Worm (Caenorhabditis elegans) whole organism, mixed stage, embryonic: ENCODE data around the gene F07C4.6.

Source experiments
- M03D4.4 ChIP-seq: sonication (generic microtip); optimal IDR thresholded peaks from 2 replicates; lab custom pipeline; 2017; ENCODE audit warnings: mild to moderate bottlenecking, missing genetic modification characterization, missing compliant biosample characterization
- bed-3 ChIP-seq: fragments of 200-800 bp; sonication (Bioruptor generic); optimal IDR thresholded peaks from 3 replicates; lab custom pipeline; 2018; ENCODE audit warnings: mild to moderate bottlenecking, missing genetic modification characterization, moderate library complexity, missing compliant biosample characterization
- blmp-1 ChIP-seq: fragments of 150-350 bp; optimal IDR thresholded peaks from 2 replicates; lab custom pipeline; 2014; ENCODE audit warnings: missing biosample characterization, missing genetic modification characterization
- ceh-39 ChIP-seq: fragments of 150-350 bp; optimal IDR thresholded peaks from 2 replicates; lab custom pipeline; 2014; ENCODE audit warnings: missing biosample characterization, missing genetic modification characterization
- ceh-43 ChIP-seq: fragments of 200-800 bp; sonication (Bioruptor generic); optimal IDR thresholded peaks from 2 replicates; lab custom pipeline; 2018; ENCODE audit warnings: mild to moderate bottlenecking, missing genetic modification characterization, moderate library complexity, missing compliant biosample characterization
- ceh-83 ChIP-seq: fragments of 200-800 bp; sonication (Bioruptor generic); optimal IDR thresholded peaks from 2 replicates; lab custom pipeline; 2018; ENCODE audit warnings: mild to moderate bottlenecking, missing genetic modification characterization, missing compliant biosample characterization
- ces-1 ChIP-seq: fragments of 150-350 bp; optimal IDR thresholded peaks from 2 replicates; lab custom pipeline; 2014; ENCODE audit warnings: missing biosample characterization, missing genetic modification reagents, missing genetic modification characterization
- cnd-1 ChIP-seq: fragments of 200-800 bp; sonication (Bioruptor generic); optimal IDR thresholded peaks from 2 replicates; lab custom pipeline; 2018; ENCODE audit warnings: mild to moderate bottlenecking, missing genetic modification characterization, missing compliant biosample characterization
- drap-1 ChIP-seq: fragments of 200-800 bp; sonication (Bioruptor generic); optimal IDR thresholded peaks from 3 replicates; lab custom pipeline; 2018; ENCODE audit warnings: mild to moderate bottlenecking, missing genetic modification characterization, missing compliant biosample characterization
- elt-1 ChIP-seq: sonication (generic microtip); optimal IDR thresholded peaks from 2 replicates; lab custom pipeline; 2017; ENCODE audit warnings: missing genetic modification characterization, mild to moderate bottlenecking, missing compliant biosample characterization, antibody characterized with exemption, moderate library complexity, borderline replicate concordance; ENCODE audit not compliant: insufficient read depth
- elt-3 ChIP-seq: fragments of 150-350 bp; optimal IDR thresholded peaks from 2 replicates; lab custom pipeline; 2014; ENCODE audit warnings: missing biosample characterization, missing genetic modification characterization
- flh-1 ChIP-seq: fragments of 200-800 bp; sonication (Bioruptor generic); optimal IDR thresholded peaks from 2 replicates; lab custom pipeline; 2018; ENCODE audit warnings: mild to moderate bottlenecking, missing genetic modification characterization, moderate library complexity, missing compliant biosample characterization
- ham-2 ChIP-seq: fragments of 200-800 bp; sonication (Bioruptor generic); optimal IDR thresholded peaks from 2 replicates; lab custom pipeline; 2018; ENCODE audit warnings: mild to moderate bottlenecking, missing genetic modification characterization, missing compliant biosample characterization
- hlh-1 ChIP-seq: fragments of 150-350 bp; optimal IDR thresholded peaks from 2 replicates; lab custom pipeline; 2014; ENCODE audit warnings: missing biosample characterization, missing genetic modification reagents, missing genetic modification characterization
- lin-13 ChIP-seq: fragments of 150-350 bp; optimal IDR thresholded peaks from 2 replicates; lab custom pipeline; 2014; ENCODE audit warnings: missing biosample characterization, missing genetic modification characterization
- lin-32 ChIP-seq: fragments of 200-800 bp; sonication (Bioruptor generic); optimal IDR thresholded peaks from 2 replicates; lab custom pipeline; 2018; ENCODE audit warnings: mild to moderate bottlenecking, missing genetic modification characterization, missing compliant biosample characterization
- lsy-2 ChIP-seq: fragments of 150-350 bp; optimal IDR thresholded peaks from 2 replicates; lab custom pipeline; 2014; ENCODE audit warnings: missing biosample characterization, missing genetic modification characterization
- mab-5 ChIP-seq: fragments of 150-350 bp; optimal IDR thresholded peaks from 2 replicates; lab custom pipeline; 2014; ENCODE audit warnings: missing biosample characterization, missing genetic modification characterization
- mep-1 ChIP-seq: fragments of 150-350 bp; optimal IDR thresholded peaks from 2 replicates; lab custom pipeline; 2017; ENCODE audit warnings: missing biosample characterization, missing genetic modification reagents, missing genetic modification characterization, inconsistent platforms
- mls-2 ChIP-seq: sonication (generic microtip); optimal IDR thresholded peaks from 2 replicates; lab custom pipeline; 2016; ENCODE audit warnings: mild to moderate bottlenecking, missing genetic modification characterization, moderate library complexity, missing compliant biosample characterization
- nhr-12 ChIP-seq: fragments of 150-350 bp; optimal IDR thresholded peaks from 2 replicates; lab custom pipeline; 2014; ENCODE audit warnings: missing biosample characterization, missing genetic modification characterization
- nhr-2 ChIP-seq: fragments of 150-350 bp; optimal IDR thresholded peaks from 2 replicates; lab custom pipeline; 2014; ENCODE audit warnings: missing biosample characterization, missing genetic modification characterization
- nhr-237 ChIP-seq: fragments of 150-350 bp; optimal IDR thresholded peaks from 2 replicates; lab custom pipeline; 2014; ENCODE audit warnings: missing biosample characterization, missing genetic modification characterization
- nhr-28 ChIP-seq: fragments of 150-350 bp; optimal IDR thresholded peaks from 2 replicates; lab custom pipeline; 2014; ENCODE audit warnings: missing biosample characterization, missing genetic modification characterization
- nhr-76 ChIP-seq: sonication (generic microtip); optimal IDR thresholded peaks from 2 replicates; lab custom pipeline; 2017; ENCODE audit warnings: missing biosample characterization, missing genetic modification characterization
- pha-4 ChIP-seq: fragments of 150-350 bp; optimal IDR thresholded peaks from 2 replicates; lab custom pipeline; 2018; ENCODE audit warnings: missing biosample characterization, missing genetic modification reagents, missing genetic modification characterization
- sem-2 ChIP-seq: fragments of 200-800 bp; sonication (Bioruptor generic); optimal IDR thresholded peaks from 2 replicates; lab custom pipeline; 2018; ENCODE audit warnings: mild to moderate bottlenecking, missing genetic modification characterization, missing compliant biosample characterization
- tbx-8 ChIP-seq: fragments of 200-800 bp; sonication (Bioruptor generic); optimal IDR thresholded peaks from 2 replicates; lab custom pipeline; 2018; ENCODE audit warnings: mild to moderate bottlenecking, missing genetic modification characterization, moderate library complexity, missing compliant biosample characterization
- unc-120 ChIP-seq: sonication (generic microtip); optimal IDR thresholded peaks from 2 replicates; lab custom pipeline; 2017; ENCODE audit warnings: missing genetic modification characterization, missing compliant biosample characterization; ENCODE audit not compliant: poor library complexity, severe bottlenecking
- unc-62 ChIP-seq: fragments of 150-350 bp; optimal IDR thresholded peaks from 2 replicates; lab custom pipeline; 2014; ENCODE audit warnings: missing biosample characterization, missing genetic modification reagents, missing genetic modification characterization
- zip-8 ChIP-seq: fragments of 150-350 bp; optimal IDR thresholded peaks from 2 replicates; lab custom pipeline; 2014; ENCODE audit warnings: missing biosample characterization, missing genetic modification characterization
- ztf-11 ChIP-seq: fragments of 150-350 bp; optimal IDR thresholded peaks from 2 replicates; lab custom pipeline; 2014; ENCODE audit warnings: missing biosample characterization, missing genetic modification characterization

The F07C4.6 gene

DNA sequence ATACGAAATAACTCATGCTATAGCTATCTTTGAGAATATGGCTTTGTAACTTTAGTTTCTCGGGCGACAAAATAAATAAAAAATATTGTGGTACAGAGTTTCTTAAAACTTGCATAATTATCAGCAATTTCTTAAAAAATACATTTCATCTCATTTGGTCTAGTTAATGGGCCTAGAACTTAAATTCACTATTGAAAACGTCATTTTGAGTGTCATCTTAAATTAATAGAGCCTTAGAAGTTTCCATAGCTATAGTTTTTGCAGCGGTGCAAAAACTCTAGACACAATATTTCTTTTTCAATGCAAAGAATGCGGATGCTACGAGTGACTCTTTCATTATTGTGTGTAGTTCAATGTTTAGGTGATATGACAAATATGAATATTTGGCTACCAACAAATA, 14.6 kb upstream of the F07C4.6 start, which contains the start of gene clec-215:
clec-215 (plus strand) TSS at position 301 of the 400 bp plus-strand sequence.
- TF ChIP-seq lin-32 (GFP tag; lab: Kevin White, UChicago): no peak
- no peak for TF ChIP-seq nhr-2 (tag; lab: Kevin White, UChicago)
- no peak for TF ChIP-seq mep-1
- no peak for TF ChIP-seq lin-13 (tag; lab: Kevin White, UChicago)
- TF ChIP-seq elt-1 (tag; lab: Kevin White, UChicago): no peak
- no peak for TF ChIP-seq nhr-237 (tag; lab: Kevin White, UChicago)

DNA sequence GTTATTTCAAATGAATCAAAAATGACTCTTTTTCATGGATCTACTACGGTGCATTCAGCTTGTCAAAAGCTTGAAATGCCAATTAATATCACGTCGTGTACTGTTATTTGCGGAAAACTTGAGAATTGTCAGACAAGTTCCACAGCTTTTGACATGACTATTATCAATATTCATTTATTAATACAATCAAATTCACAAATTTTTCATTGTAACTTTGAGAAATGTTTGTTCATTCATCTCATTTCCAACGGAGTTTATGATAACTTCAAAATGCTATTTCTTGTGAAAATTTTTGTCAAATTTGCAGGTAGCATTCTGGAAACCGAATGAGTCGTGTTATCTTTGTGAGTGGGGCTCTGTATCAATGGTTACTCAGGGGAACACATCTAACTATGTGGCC, 8.5 kb upstream of the F07C4.6 start, which contains the start of gene C50E3.15:
C50E3.15 (plus strand) TSS at position 301 of the 400 bp plus-strand sequence.
- no peak for TF ChIP-seq drap-1
- TF ChIP-seq blmp-1 (tag; lab: Kevin White, UChicago): no peak
- TF ChIP-seq lin-13 (tag; lab: Kevin White, UChicago): no peak
- no peak for TF ChIP-seq mls-2 (tag; lab: Kevin White, UChicago)
- no peak for TF ChIP-seq nhr-28 (tag; lab: Kevin White, UChicago)
- no peak for TF ChIP-seq ztf-11 (tag; lab: Kevin White, UChicago)
- TF ChIP-seq ceh-43: no peak
- TF ChIP-seq unc-120: no peak
- no peak for TF ChIP-seq nhr-76 (tag; lab: Kevin White, UChicago)
- no peak for TF ChIP-seq ceh-39 (tag; lab: Kevin White, UChicago)

DNA sequence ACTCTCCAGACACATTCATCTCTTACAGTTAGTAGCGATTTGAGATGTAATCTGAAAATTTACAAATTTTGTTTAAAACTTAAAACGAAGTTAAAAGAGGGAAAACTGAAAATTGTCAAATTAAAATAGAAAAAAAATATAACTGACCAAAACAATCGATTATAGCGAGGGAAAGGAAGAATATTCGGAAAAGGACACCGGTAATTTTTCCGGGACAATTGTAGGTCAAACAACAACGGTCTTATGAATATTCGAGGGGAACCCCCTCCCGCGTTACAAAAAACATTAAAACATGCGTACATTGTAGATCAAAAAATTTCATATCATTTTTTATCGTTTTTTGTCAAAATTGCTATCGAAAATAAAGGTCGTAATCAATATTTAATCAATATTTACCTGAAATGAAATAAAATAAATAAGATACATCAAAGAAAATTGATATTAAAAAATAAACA, 4.6 kb upstream of the F07C4.6 start, which contains the start of gene C50E3.12:
C50E3.12 (minus strand) TSS at position 51 of the 455 bp plus-strand sequence.
- no peak for TF ChIP-seq nhr-28 (tag; lab: Kevin White, UChicago)
- no peak for TF ChIP-seq nhr-237 (tag; lab: Kevin White, UChicago)
- no peak for TF ChIP-seq mab-5 (tag; lab: Kevin White, UChicago)
- TF ChIP-seq ceh-43: no peak
- TF ChIP-seq ham-2: no peak
- no peak for TF ChIP-seq blmp-1 (tag; lab: Kevin White, UChicago)
- TF ChIP-seq M03D4.4 (tag; lab: Kevin White, UChicago): no peak

DNA sequence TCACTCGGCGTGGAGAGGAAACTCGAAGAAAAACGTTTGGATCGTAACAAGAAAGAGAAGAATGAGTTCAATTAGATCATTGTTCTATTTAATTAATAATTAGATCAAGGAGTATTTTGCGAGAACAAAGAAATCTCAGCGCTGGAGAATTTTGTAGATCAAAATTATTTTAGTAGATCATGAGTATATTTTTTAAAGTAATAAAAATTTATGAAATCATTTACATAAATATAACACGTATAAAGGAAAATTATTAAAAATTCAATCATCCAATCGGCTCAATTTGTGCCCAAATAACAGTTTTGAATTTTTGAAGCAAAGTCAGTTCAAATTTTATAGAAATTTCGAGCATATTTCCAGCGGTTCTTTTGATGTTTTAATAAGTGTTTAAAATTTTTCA, 2.5 kb upstream of the F07C4.6 start, which contains the start of gene C50E3.13:
C50E3.13 (minus strand) TSS at position 101 of the 400 bp plus-strand sequence.
- TF ChIP-seq unc-62 (GFP tag; lab: Kevin White, UChicago) (no peak), ceh-39 (tag; lab: Kevin White, UChicago) (no peak), drap-1 (no peak), nhr-76 (tag; lab: Kevin White, UChicago) (no peak), lin-32 (GFP tag; lab: Kevin White, UChicago) (no peak), zip-8 (tag; lab: Kevin White, UChicago) (no peak)

DNA sequence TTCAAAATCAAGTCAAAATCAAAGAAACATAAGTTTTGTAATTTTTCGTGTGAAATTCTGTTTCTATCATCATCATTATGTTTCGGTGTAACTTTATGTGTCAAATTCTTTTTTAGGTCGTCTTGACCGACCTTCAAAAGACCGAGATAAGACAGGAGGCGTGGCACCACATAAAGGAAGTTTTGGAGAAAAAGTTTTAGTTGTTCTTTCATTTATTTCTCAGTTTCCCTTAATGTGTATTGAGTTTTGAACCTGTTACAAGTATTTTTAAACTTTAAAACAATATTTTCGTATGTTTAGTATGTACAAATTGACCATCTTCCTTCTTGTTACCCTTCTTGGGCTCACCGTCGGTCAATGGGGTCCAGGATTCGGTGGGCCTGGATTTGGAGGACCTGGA, 2.0 kb upstream of the F07C4.6 start, which contains the start of gene grsp-4:
grsp-4 (plus strand) TSS at position 301 of the 400 bp plus-strand sequence.
- TF ChIP-seq ztf-11 (tag; lab: Kevin White, UChicago) (no peak), blmp-1 (tag; lab: Kevin White, UChicago) (no peak), drap-1 (no peak), hlh-1 (tag; lab: Kevin White, UChicago) (no peak), cnd-1 (no peak), tbx-8 (GFP tag; lab: Kevin White, UChicago) (no peak), ceh-43 (no peak), ces-1 (GFP tag; lab: Kevin White, UChicago) (no peak), mls-2 (tag; lab: Kevin White, UChicago) (no peak), mep-1 (no peak), elt-3 (tag; lab: Kevin White, UChicago) (no peak), nhr-28 (tag; lab: Kevin White, UChicago) (no peak), unc-120 (no peak), M03D4.4 (tag; lab: Kevin White, UChicago) (no peak), pha-4 (tag; lab: Kevin White, UChicago) (no peak), ceh-83 (GFP tag; lab: Kevin White, UChicago) (no peak), bed-3 (GFP tag; lab: Kevin White, UChicago) (no peak), nhr-2 (tag; lab: Kevin White, UChicago) (no peak)

DNA sequence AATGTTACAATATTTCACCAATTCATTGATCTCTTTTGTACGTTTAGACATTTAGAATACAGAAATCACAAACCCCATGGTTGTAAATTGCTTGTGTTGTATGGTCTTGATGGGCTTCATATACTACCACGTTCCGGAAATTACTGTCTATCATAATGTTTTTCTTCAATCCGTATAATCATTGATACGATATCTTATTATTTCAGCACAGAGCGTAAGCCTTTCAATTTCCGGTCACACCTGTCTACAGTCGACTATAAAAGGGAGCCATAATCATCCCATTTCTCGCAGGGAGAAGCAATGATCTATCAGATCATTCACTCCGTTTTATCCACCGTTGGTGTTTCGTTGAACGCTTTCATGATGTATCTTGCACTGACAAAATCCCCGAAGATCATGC, 2.9 kb downstream of the F07C4.6 start, which contains the start of gene srd-30:
srd-30 (plus strand) TSS at position 301 of the 400 bp plus-strand sequence.
- TF ChIP-seq hlh-1 (tag; lab: Kevin White, UChicago): no peak
- no peak for TF ChIP-seq ces-1 (GFP tag; lab: Kevin White, UChicago)
- no peak for TF ChIP-seq sem-2
- no peak for TF ChIP-seq nhr-12 (tag; lab: Kevin White, UChicago)
- TF ChIP-seq elt-1 (tag; lab: Kevin White, UChicago): no peak
- TF ChIP-seq lsy-2 (tag; lab: Kevin White, UChicago): no peak
- no peak for TF ChIP-seq mab-5 (tag; lab: Kevin White, UChicago)
- TF ChIP-seq ceh-83 (GFP tag; lab: Kevin White, UChicago): no peak
- TF ChIP-seq flh-1: no peak
